Worm (Caenorhabditis elegans) whole organism, late embryonic: Measurements from ENCODE around the gene shw-3.

Experiments
- ahr-1 ChIP-seq: sonication (generic microtip); optimal IDR thresholded peaks from 2 replicates; lab custom pipeline; 2016; ENCODE audit warnings: missing genetic modification characterization, missing compliant biosample characterization
- fkh-10 ChIP-seq: fragments of 150-350 bp; optimal IDR thresholded peaks from 2 replicates; lab custom pipeline; 2014; ENCODE audit warnings: missing biosample characterization, missing genetic modification reagents, missing genetic modification characterization

DNA sequence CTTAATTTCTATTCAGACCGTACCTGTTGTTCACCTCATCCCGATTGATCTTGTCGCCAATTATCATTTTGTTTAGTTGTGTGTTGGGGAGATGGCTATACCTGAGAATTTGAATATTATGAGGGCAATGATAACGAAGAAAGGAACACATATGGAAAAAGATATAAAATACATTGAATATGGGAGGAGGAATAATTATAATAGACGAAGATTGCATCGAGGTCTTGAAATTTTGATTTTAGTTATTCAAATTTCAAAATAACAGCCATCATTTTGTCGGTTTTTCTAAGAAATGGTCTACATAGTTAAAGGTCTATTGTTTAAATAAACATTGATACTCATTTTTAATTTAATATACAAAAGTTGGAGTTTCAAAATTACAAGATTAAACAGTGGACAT lies at the start of gene shw-3:
- TF ChIP-seq ahr-1 (tag; lab: Kevin White, UChicago) (no peak), fkh-10 (GFP tag; lab: Kevin White, UChicago) (no peak)
